Fruit fly (Drosophila melanogaster): ENCODE measurements around the gene cal1.
A peak's percentile ranks its signal among the peaks of the same experiment; 100 is the strongest.

cal1 gene

DNA sequence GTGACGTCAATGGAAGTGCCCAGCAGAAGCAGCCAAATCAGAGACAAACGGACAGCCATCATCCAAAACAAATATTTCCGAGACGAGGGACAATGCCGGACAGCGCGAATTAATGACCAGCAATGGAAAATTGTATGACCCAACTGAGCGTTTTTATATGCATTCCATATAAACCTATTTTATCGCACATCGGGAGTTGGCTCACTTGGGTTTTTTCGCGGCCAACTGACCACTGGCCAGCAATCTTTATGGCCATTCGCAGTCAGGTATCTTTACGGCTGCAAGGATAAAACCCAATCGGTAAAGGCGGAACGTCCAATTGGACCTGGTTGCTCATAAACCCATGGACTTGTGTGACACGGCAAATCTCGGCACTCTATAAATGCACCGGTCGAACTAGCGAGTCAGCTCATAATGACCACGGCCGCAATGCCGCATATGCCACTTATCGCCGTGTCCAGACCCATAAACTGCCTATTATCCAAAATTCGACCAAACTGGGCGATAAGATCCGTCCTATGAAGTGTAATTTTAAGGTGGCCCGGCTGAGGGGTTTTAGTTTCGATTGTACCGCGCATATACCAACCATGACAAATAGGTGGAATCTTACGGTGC is 44.1 kb downstream of the cal1 start, which contains the start of the genes CG4053 and CG31266:
Gene CG4053 (minus strand): TSS at position 101 of the 615 bp plus-strand sequence.
Gene CG31266 (plus strand): TSS at position 565 of the 615 bp plus-strand sequence.
- TF ChIP-seq Hr96 (GFP tag; optimal IDR thresholded peaks at IDR 0.05) (no peak), CG1620 (GFP tag; optimal IDR thresholded peaks at IDR 0.05) (no peak), cnc (optimal IDR thresholded peaks at IDR 0.05) (no peak), CG7101 (tag; optimal IDR thresholded peaks at IDR 0.05) (no peak), tj (GFP tag; optimal IDR thresholded peaks at IDR 0.05) (no peak), bab1 (GFP tag; optimal IDR thresholded peaks at IDR 0.05) (no peak), Clk (GFP tag; optimal IDR thresholded peaks at IDR 0.05) (no peak)

DNA sequence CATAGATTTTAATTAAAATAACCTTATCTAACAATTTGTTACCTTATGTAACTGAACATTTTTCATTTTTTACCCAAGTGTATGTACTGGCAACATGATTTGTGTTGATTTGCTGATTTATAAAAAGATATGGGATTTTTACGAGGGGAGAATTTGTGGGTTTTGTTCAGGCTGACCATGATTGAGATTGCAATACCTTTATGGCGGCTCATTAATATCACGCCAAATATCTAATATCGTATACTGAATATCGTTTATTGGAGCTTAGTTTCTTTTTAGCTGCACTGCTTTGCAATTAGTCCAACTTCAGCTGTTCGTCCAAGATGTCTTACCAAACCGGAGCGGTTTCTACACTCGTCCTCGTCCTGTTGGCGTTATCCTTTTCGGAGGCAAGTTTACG is 45.8 kb downstream of the cal1 start, which contains the start of gene CG31267:
Gene CG31267 (plus strand): TSS at position 301 of the 400 bp plus-strand sequence.
- TF ChIP-seq CG12768 (GFP tag; optimal IDR thresholded peaks at IDR 0.05) (no peak), CG1620 (GFP tag; optimal IDR thresholded peaks at IDR 0.05) (no peak), bab1 (GFP tag; optimal IDR thresholded peaks at IDR 0.05) (no peak), cnc (optimal IDR thresholded peaks at IDR 0.05) (no peak), Crg-1 (GFP tag; optimal IDR thresholded peaks at IDR 0.05) (no peak), CG14711 (tag; optimal IDR thresholded peaks at IDR 0.05) (no peak), kay (GFP tag; ENCODE audit: borderline replicate concordance) (no peak), CG5204 (GFP tag; optimal IDR thresholded peaks at IDR 0.05) (no peak), CG11617 (GFP tag; optimal IDR thresholded peaks at IDR 0.05) (no peak), Mnt (GFP tag; optimal IDR thresholded peaks at IDR 0.05) (no peak), Hr96 (GFP tag; optimal IDR thresholded peaks at IDR 0.05) (no peak), Clk (GFP tag; optimal IDR thresholded peaks at IDR 0.05) (no peak), tj (GFP tag; optimal IDR thresholded peaks at IDR 0.05) (no peak), toe (GFP tag; optimal IDR thresholded peaks at IDR 0.05) (no peak), CG33017 (tag; optimal IDR thresholded peaks at IDR 0.05) (no peak), ovo (GFP tag; optimal IDR thresholded peaks at IDR 0.05) (no peak)

DNA sequence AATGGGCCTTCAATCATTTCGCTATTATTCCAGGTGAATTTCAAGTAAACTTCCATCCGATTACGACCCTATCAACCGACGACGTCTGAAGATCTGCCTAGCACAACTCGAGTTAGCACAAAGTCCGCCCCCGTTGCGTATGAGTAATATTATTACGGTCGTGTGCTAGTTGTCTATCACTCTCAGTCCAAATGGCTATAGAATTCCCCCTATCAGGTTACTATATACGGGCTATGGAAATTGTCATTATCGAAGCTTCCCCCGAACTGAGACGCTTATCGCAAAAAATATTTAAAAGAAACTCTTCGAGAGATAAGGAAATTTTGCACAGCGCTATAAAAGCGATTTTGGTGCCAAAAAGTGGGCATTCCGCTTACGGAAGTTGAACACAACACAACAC is 47.7 kb downstream of the cal1 start, which contains the start of gene CG5246:
Gene CG5246 (plus strand): TSS at position 365 of the 400 bp plus-strand sequence.
- TF ChIP-seq CG1620 (GFP tag; optimal IDR thresholded peaks at IDR 0.05), result no peak
- TF ChIP-seq CG14711 (tag; optimal IDR thresholded peaks at IDR 0.05), result no peak
- TF ChIP-seq bab1 (GFP tag; optimal IDR thresholded peaks at IDR 0.05), result no peak
- no peak for TF ChIP-seq CG33017 (tag; optimal IDR thresholded peaks at IDR 0.05)
- peak; percentile 52 for TF ChIP-seq kay (GFP tag; ENCODE audit: borderline replicate concordance)
- TF ChIP-seq CG7045 (GFP tag; optimal IDR thresholded peaks at IDR 0.05), result no peak
- no peak for TF ChIP-seq Crg-1 (GFP tag; optimal IDR thresholded peaks at IDR 0.05)
- no peak for TF ChIP-seq toe (GFP tag; optimal IDR thresholded peaks at IDR 0.05)
- no peak for TF ChIP-seq CG12768 (GFP tag; optimal IDR thresholded peaks at IDR 0.05)
- no peak for TF ChIP-seq Mnt (GFP tag; optimal IDR thresholded peaks at IDR 0.05)
- peak; percentile 1 for TF ChIP-seq Hr96 (GFP tag; optimal IDR thresholded peaks at IDR 0.05)

DNA sequence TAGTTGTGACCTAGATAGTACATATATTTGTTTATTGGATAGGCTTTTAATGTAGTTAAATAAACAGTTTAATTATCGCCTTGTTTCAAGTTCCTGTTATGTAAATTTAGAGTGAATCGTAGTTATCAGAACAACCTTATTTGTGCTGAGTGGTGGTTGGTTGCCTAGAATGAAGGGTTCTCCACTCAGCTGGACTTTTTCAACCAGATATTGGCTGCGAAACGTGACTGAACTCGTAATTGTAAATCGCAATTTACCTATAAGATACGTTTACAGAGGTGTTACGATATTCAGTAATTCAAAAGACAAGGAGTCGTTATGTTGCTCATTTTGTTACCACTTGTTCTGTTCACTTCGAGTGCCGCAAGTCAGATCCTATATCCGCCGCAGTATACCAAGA is 49.5 kb downstream of the cal1 start, which contains the start of gene CG5255:
Gene CG5255 (plus strand): TSS at position 301 of the 400 bp plus-strand sequence.
- no peak for TF ChIP-seq CG33017 (tag; optimal IDR thresholded peaks at IDR 0.05)
- TF ChIP-seq cic (GFP tag; optimal IDR thresholded peaks at IDR 0.05), result no peak
- TF ChIP-seq CG12768 (GFP tag; optimal IDR thresholded peaks at IDR 0.05), result no peak
- TF ChIP-seq CG11617 (GFP tag; optimal IDR thresholded peaks at IDR 0.05), result no peak
- TF ChIP-seq ovo (GFP tag; optimal IDR thresholded peaks at IDR 0.05), result no peak
- TF ChIP-seq CG7045 (GFP tag; optimal IDR thresholded peaks at IDR 0.05), result no peak
- no peak for TF ChIP-seq CG5204 (GFP tag; optimal IDR thresholded peaks at IDR 0.05)
- no peak for TF ChIP-seq pad (GFP tag; optimal IDR thresholded peaks at IDR 0.05)
- no peak for TF ChIP-seq CG7101 (tag; optimal IDR thresholded peaks at IDR 0.05)
- no peak for TF ChIP-seq bab1 (GFP tag; optimal IDR thresholded peaks at IDR 0.05)
- TF ChIP-seq cnc (optimal IDR thresholded peaks at IDR 0.05), result no peak
- no peak for TF ChIP-seq CG14711 (tag; optimal IDR thresholded peaks at IDR 0.05)
- no peak for TF ChIP-seq CG1620 (GFP tag; optimal IDR thresholded peaks at IDR 0.05)
- no peak for TF ChIP-seq Hr96 (GFP tag; optimal IDR thresholded peaks at IDR 0.05)
- TF ChIP-seq kay (GFP tag; ENCODE audit: borderline replicate concordance), result no peak
- TF ChIP-seq tj (GFP tag; optimal IDR thresholded peaks at IDR 0.05), result no peak
- no peak for TF ChIP-seq Clk (GFP tag; optimal IDR thresholded peaks at IDR 0.05)
- TF ChIP-seq toe (GFP tag; optimal IDR thresholded peaks at IDR 0.05), result no peak
- no peak for TF ChIP-seq Mnt (GFP tag; optimal IDR thresholded peaks at IDR 0.05)

DNA sequence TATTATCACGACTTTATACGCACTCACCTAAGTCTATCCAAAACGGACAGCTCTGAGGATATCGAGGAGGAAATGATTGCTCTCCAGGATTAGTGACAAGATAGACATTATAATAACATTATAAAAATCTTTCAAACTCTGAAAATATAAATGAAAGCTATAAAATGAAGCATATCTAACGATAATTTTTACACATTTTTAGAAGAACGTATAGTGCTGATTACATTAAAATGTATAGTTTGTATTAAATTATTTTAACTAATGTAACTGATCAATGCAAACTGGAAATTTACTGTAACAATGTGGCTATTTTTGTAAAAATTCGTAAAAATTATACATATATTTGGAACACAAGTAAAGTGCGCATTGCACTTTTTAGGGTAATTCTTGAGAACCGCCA is 50.6 kb downstream of the cal1 start, which contains the start of gene CG5265:
Gene CG5265 (plus strand): TSS at position 301 of the 400 bp plus-strand sequence.
- TF ChIP-seq pad (GFP tag; optimal IDR thresholded peaks at IDR 0.05) (no peak), bab1 (GFP tag; optimal IDR thresholded peaks at IDR 0.05) (no peak), CG33017 (tag; optimal IDR thresholded peaks at IDR 0.05) (no peak), kay (GFP tag; ENCODE audit: borderline replicate concordance) (no peak), CG14711 (tag; optimal IDR thresholded peaks at IDR 0.05) (no peak), cnc (optimal IDR thresholded peaks at IDR 0.05) (no peak), Crg-1 (GFP tag; optimal IDR thresholded peaks at IDR 0.05) (no peak), CG12768 (GFP tag; optimal IDR thresholded peaks at IDR 0.05) (no peak), CG5204 (GFP tag; optimal IDR thresholded peaks at IDR 0.05) (no peak), CG7101 (tag; optimal IDR thresholded peaks at IDR 0.05) (no peak), Hr96 (GFP tag; optimal IDR thresholded peaks at IDR 0.05) (no peak), tj (GFP tag; optimal IDR thresholded peaks at IDR 0.05) (no peak), cic (GFP tag; optimal IDR thresholded peaks at IDR 0.05) (no peak), CG7045 (GFP tag; optimal IDR thresholded peaks at IDR 0.05) (no peak), CG1620 (GFP tag; optimal IDR thresholded peaks at IDR 0.05) (no peak), Clk (GFP tag; optimal IDR thresholded peaks at IDR 0.05) (no peak)

All from whole organism, adult.